Worm (Caenorhabditis elegans) whole organism, L2 larva: Measurements from ENCODE around the gene C29A12.22.

Experiments used
- ceh-16 ChIP-seq: fragments of 150-350 bp; optimal IDR thresholded peaks from 2 replicates; lab custom pipeline; 2014; ENCODE audit warnings: missing biosample characterization, missing genetic modification characterization
- ceh-82 ChIP-seq: fragments of 150-350 bp; optimal IDR thresholded peaks from 2 replicates; lab custom pipeline; 2014; ENCODE audit warnings: missing biosample characterization, missing genetic modification characterization
- lin-39 ChIP-seq: fragments of 150-350 bp; optimal IDR thresholded peaks from 2 replicates; lab custom pipeline; 2014; ENCODE audit warnings: missing biosample characterization, missing genetic modification reagents, missing genetic modification characterization
- nhr-25 ChIP-seq: fragments of 150-350 bp; sonication (generic microtip); optimal IDR thresholded peaks from 3 replicates; lab custom pipeline; 2014; ENCODE audit warnings: missing biosample characterization, missing genetic modification characterization
- unc-39 ChIP-seq: fragments of 150-350 bp; optimal IDR thresholded peaks from 2 replicates; lab custom pipeline; 2014; ENCODE audit warnings: missing biosample characterization, missing genetic modification characterization
- zag-1 ChIP-seq: fragments of 150-350 bp; optimal IDR thresholded peaks from 2 replicates; lab custom pipeline; 2014; ENCODE audit warnings: missing biosample characterization, missing genetic modification characterization

DNA sequence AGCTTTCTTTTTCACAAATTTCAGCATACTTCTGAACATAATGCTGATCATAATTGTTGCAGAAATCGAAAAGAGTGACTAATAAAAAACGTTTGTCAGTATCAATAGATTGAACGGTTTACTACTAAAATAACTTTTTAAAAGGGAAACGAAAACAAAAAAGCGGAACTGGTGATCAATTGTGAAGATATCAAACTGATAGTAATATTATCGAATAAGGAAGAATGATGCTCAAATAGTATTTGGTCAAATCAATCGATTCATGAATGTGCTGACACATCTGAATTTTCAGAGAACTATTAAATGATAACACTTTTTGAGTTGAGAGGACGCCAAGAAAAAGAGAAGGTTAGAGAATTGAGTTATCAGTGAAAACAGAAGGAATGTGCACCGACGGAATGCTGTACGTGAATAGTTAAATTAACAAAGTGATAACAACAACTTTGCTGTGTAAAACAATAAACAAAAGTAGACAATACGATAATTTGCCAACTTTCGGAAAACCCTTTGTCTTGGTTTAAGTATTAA is 35.3 kb upstream of the C29A12.22 start, which contains the start of gene D1054.5:
- no peak for TF ChIP-seq unc-39 (tag; lab: Kevin White, UChicago)
- no peak for TF ChIP-seq ceh-82
- no peak for TF ChIP-seq lin-39
- no peak for TF ChIP-seq zag-1
- no peak for TF ChIP-seq ceh-16 (tag; lab: Kevin White, UChicago)
- no peak for TF ChIP-seq nhr-25 (tag; lab: Kevin White, UChicago)
